Fruit fly (Drosophila melanogaster) whole organism, embryonic: ENCODE results near the gene CG5793.

ENCODE experiments used
- B-H1 ChIP-seq: fragments of 200-800 bp; sonication (Bioruptor generic); IDR thresholded peaks from 3 replicates; pipeline ENCODE4 v1.3.6; 2022; ENCODE audit warnings: missing biosample characterization, missing genetic modification characterization
- BEAF-32 ChIP-seq: fragments of 200-800 bp; sonication (Bioruptor generic); optimal IDR thresholded peaks from 3 replicates; lab custom pipeline; 2017; ENCODE audit warnings: missing biosample characterization, missing genetic modification characterization, mild to moderate bottlenecking, moderate library complexity, missing genetic modification reagents
- CG10654 ChIP-seq: fragments of 200-800 bp; sonication (Bioruptor generic); optimal IDR thresholded peaks from 2 replicates; lab custom pipeline; 2016; ENCODE audit warnings: missing biosample characterization, missing genetic modification characterization
- CG11696 ChIP-seq: fragments of 200-800 bp; sonication (Bioruptor generic); IDR thresholded peaks from 2 replicates; pipeline ENCODE4 v1.3.6; 2022; ENCODE audit warnings: missing biosample characterization, missing genetic modification characterization
- CG12071 ChIP-seq: fragments of 200-800 bp; sonication (Bioruptor generic); optimal IDR thresholded peaks from 3 replicates; lab custom pipeline; 2018; ENCODE audit warnings: missing biosample characterization, mild to moderate bottlenecking, missing genetic modification characterization
- CG13424 ChIP-seq: fragments of 200-800 bp; sonication (Bioruptor generic); optimal IDR thresholded peaks from 2 replicates; lab custom pipeline; 2019; ENCODE audit warnings: missing biosample characterization, mild to moderate bottlenecking, missing genetic modification characterization, moderate library complexity
- CG13775 ChIP-seq: fragments of 200-800 bp; sonication (Bioruptor generic); optimal IDR thresholded peaks from 3 replicates; lab custom pipeline; 2017; ENCODE audit warnings: missing biosample characterization, mild to moderate bottlenecking, missing genetic modification characterization
- CG13894 ChIP-seq: fragments of 200-800 bp; sonication (Bioruptor generic); optimal IDR thresholded peaks from 3 replicates; lab custom pipeline; 2018; ENCODE audit warnings: missing biosample characterization, mild to moderate bottlenecking, missing genetic modification characterization, moderate library complexity
- CG14667 ChIP-seq: fragments of 200-800 bp; sonication (Bioruptor generic); IDR thresholded peaks from 2 replicates; pipeline ENCODE4 v1.3.6; 2022; ENCODE audit warnings: missing biosample characterization, missing genetic modification characterization
- CG14965 ChIP-seq: fragments of 200-800 bp; sonication (Bioruptor generic); optimal IDR thresholded peaks from 2 replicates; lab custom pipeline; 2016; ENCODE audit warnings: missing biosample characterization, missing genetic modification characterization, borderline replicate concordance
- CG15479 ChIP-seq: fragments of 200-800 bp; sonication (Bioruptor generic); optimal IDR thresholded peaks from 3 replicates; lab custom pipeline; 2019; ENCODE audit warnings: missing biosample characterization, mild to moderate bottlenecking, missing genetic modification characterization, moderate library complexity
- CG16779 ChIP-seq: fragments of 200-800 bp; sonication (Bioruptor generic); IDR thresholded peaks from 2 replicates; pipeline ENCODE4 v1.3.6; 2022; ENCODE audit warnings: missing biosample characterization, missing genetic modification characterization
- CG16863 ChIP-seq: fragments of 200-800 bp; sonication (Bioruptor generic); optimal IDR thresholded peaks from 3 replicates; lab custom pipeline; 2016; ENCODE audit warnings: missing biosample characterization, missing genetic modification characterization
- CG17829 ChIP-seq: fragments of 200-800 bp; optimal IDR thresholded peaks from 2 replicates; lab custom pipeline; 2019; ENCODE audit warnings: missing biosample characterization, mild to moderate bottlenecking, missing genetic modification characterization, moderate library complexity
- CG2116 ChIP-seq: fragments of 200-800 bp; sonication (Bioruptor generic); optimal IDR thresholded peaks from 3 replicates; lab custom pipeline; 2018; ENCODE audit warnings: missing biosample characterization, mild to moderate bottlenecking, missing genetic modification characterization
- CG2202 ChIP-seq: fragments of 200-800 bp; sonication (Bioruptor generic); optimal IDR thresholded peaks from 2 replicates; lab custom pipeline; 2018; ENCODE audit warnings: missing biosample characterization, mild to moderate bottlenecking, missing genetic modification characterization
- CG30403 ChIP-seq: fragments of 200-800 bp; sonication (Bioruptor generic); optimal IDR thresholded peaks from 3 replicates; lab custom pipeline; 2016; ENCODE audit warnings: missing biosample characterization, missing genetic modification characterization
- CG33213 ChIP-seq: fragments of 200-800 bp; sonication (Bioruptor generic); optimal IDR thresholded peaks from 3 replicates; lab custom pipeline; 2016; ENCODE audit warnings: missing biosample characterization, missing genetic modification characterization
- CG4328 ChIP-seq: fragments of 200-800 bp; sonication (Bioruptor generic); optimal IDR thresholded peaks from 3 replicates; lab custom pipeline; 2017; ENCODE audit warnings: missing biosample characterization, missing genetic modification reagents, missing genetic modification characterization
- CG4424 ChIP-seq: fragments of 200-800 bp; sonication (Bioruptor generic); optimal IDR thresholded peaks from 3 replicates; lab custom pipeline; 2016; ENCODE audit warnings: missing biosample characterization, missing genetic modification characterization
- CG6689 ChIP-seq: fragments of 200-800 bp; sonication (Bioruptor generic); IDR thresholded peaks from 2 replicates; pipeline ENCODE4 v1.3.6; 2022; ENCODE audit warnings: missing biosample characterization, missing genetic modification characterization
- CG8281 ChIP-seq: fragments of 200-800 bp; sonication (Bioruptor generic); optimal IDR thresholded peaks from 2 replicates; lab custom pipeline; 2018; ENCODE audit warnings: missing biosample characterization, mild to moderate bottlenecking, missing genetic modification characterization, moderate library complexity
- CG8765 ChIP-seq: fragments of 200-800 bp; sonication (Bioruptor generic); IDR thresholded peaks from 2 replicates; pipeline ENCODE4 v1.3.6; 2022; ENCODE audit warnings: missing biosample characterization, missing genetic modification characterization
- Camta ChIP-seq: fragments of 200-800 bp; sonication (Bioruptor generic); optimal IDR thresholded peaks from 2 replicates; lab custom pipeline; 2016; ENCODE audit warnings: missing biosample characterization, missing genetic modification characterization
- Dfd ChIP-seq, 2 experiments: fragments of >200 bp; optimal IDR thresholded peaks; 2 replicates each; lab custom pipeline; 2017; ENCODE audit warnings: missing biosample characterization in 2 of 2, missing genetic modification characterization in 2 of 2
- ERR ChIP-seq: fragments of 200-800 bp; sonication (Bioruptor generic); optimal IDR thresholded peaks from 2 replicates; lab custom pipeline; 2016; ENCODE audit warnings: missing biosample characterization, missing genetic modification characterization
- H15 ChIP-seq: fragments of 200-800 bp; sonication (Bioruptor generic); IDR thresholded peaks from 3 replicates; pipeline ENCODE4 v1.3.6; 2022; ENCODE audit warnings: missing biosample characterization, missing genetic modification characterization
- HLH3B ChIP-seq: fragments of 200-800 bp; sonication (Bioruptor generic); IDR thresholded peaks from 2 replicates; pipeline ENCODE4 v1.3.6; 2022; ENCODE audit warnings: missing biosample characterization, missing genetic modification characterization
- Mrtf ChIP-seq: fragments of 200-800 bp; sonication (Bioruptor generic); IDR thresholded peaks from 3 replicates; pipeline ENCODE4 v1.3.6; 2022; ENCODE audit warnings: missing biosample characterization, missing genetic modification characterization
- NK7.1 ChIP-seq: fragments of 200-800 bp; sonication (Bioruptor generic); optimal IDR thresholded peaks from 3 replicates; lab custom pipeline; 2016; ENCODE audit warnings: missing biosample characterization, missing genetic modification characterization
- Nf-YB ChIP-seq: fragments of 200-800 bp; sonication (Bioruptor generic); optimal IDR thresholded peaks from 3 replicates; lab custom pipeline; 2019; ENCODE audit warnings: missing biosample characterization, mild to moderate bottlenecking, missing genetic modification characterization, moderate library complexity
- Poxn ChIP-seq: fragments of 200-800 bp; sonication (Bioruptor generic); IDR thresholded peaks from 2 replicates; pipeline ENCODE4 v1.3.6; 2022; ENCODE audit warnings: missing biosample characterization, missing genetic modification characterization
- Ssrp ChIP-seq: fragments of 200-800 bp; sonication (Bioruptor generic); optimal IDR thresholded peaks from 2 replicates; lab custom pipeline; 2018; ENCODE audit warnings: missing biosample characterization, mild to moderate bottlenecking, missing genetic modification characterization, moderate library complexity
- Usf ChIP-seq: fragments of 200-800 bp; sonication (Bioruptor generic); optimal IDR thresholded peaks from 2 replicates; lab custom pipeline; 2017; ENCODE audit warnings: missing genotype, missing biosample characterization, missing genetic modification characterization
- cato ChIP-seq: fragments of 200-800 bp; sonication (Bioruptor generic); optimal IDR thresholded peaks from 2 replicates; lab custom pipeline; 2016; ENCODE audit warnings: missing biosample characterization, missing genetic modification characterization, borderline replicate concordance
- cg ChIP-seq: fragments of 200-800 bp; sonication (Bioruptor generic); optimal IDR thresholded peaks from 3 replicates; lab custom pipeline; 2019; ENCODE audit warnings: missing biosample characterization, mild to moderate bottlenecking, missing genetic modification characterization, moderate library complexity
- ci ChIP-seq: fragments of 200-800 bp; sonication (Bioruptor generic); IDR thresholded peaks from 3 replicates; pipeline ENCODE4 v1.3.6; 2022; ENCODE audit warnings: missing biosample characterization, missing genetic modification characterization
- dan ChIP-seq: fragments of 200-800 bp; sonication (Bioruptor generic); IDR thresholded peaks from 2 replicates; pipeline ENCODE4 v1.3.6; 2022; ENCODE audit warnings: missing biosample characterization, missing genetic modification characterization
- dati ChIP-seq: fragments of 200-800 bp; sonication (Bioruptor generic); IDR thresholded peaks from 2 replicates; pipeline ENCODE4 v1.3.6; 2022; ENCODE audit warnings: missing biosample characterization, missing genetic modification characterization
- ems ChIP-seq: fragments of 200-800 bp; sonication (Bioruptor generic); optimal IDR thresholded peaks from 3 replicates; lab custom pipeline; 2016; ENCODE audit warnings: missing biosample characterization, missing genetic modification characterization
- fd96Cb ChIP-seq: fragments of 200-800 bp; sonication (Bioruptor generic); optimal IDR thresholded peaks from 2 replicates; lab custom pipeline; 2018; ENCODE audit warnings: missing biosample characterization, mild to moderate bottlenecking, missing genetic modification characterization, moderate library complexity
- fu2 ChIP-seq: fragments of 200-800 bp; sonication (Bioruptor generic); optimal IDR thresholded peaks from 2 replicates; lab custom pipeline; 2016; ENCODE audit warnings: missing biosample characterization, missing genetic modification characterization
- gcm ChIP-seq: fragments of 200-800 bp; sonication (Bioruptor generic); optimal IDR thresholded peaks from 2 replicates; lab custom pipeline; 2019; ENCODE audit warnings: missing biosample characterization, mild to moderate bottlenecking, missing genetic modification characterization, moderate library complexity
- mam ChIP-seq: fragments of 200-800 bp; sonication (Bioruptor generic); optimal IDR thresholded peaks from 3 replicates; lab custom pipeline; 2016; ENCODE audit warnings: missing biosample characterization, missing genetic modification characterization
- nmo ChIP-seq: fragments of 200-800 bp; sonication (Bioruptor generic); optimal IDR thresholded peaks from 2 replicates; lab custom pipeline; 2018; ENCODE audit warnings: missing biosample characterization, mild to moderate bottlenecking, missing genetic modification characterization, moderate library complexity
- pnt ChIP-seq: fragments of 200-800 bp; sonication (Bioruptor generic); optimal IDR thresholded peaks from 3 replicates; lab custom pipeline; 2016; ENCODE audit warnings: missing biosample characterization, missing genetic modification characterization
- row ChIP-seq: fragments of 200-800 bp; sonication (Bioruptor generic); IDR thresholded peaks from 3 replicates; pipeline ENCODE4 v1.3.6; 2022; ENCODE audit warnings: missing biosample characterization, missing genetic modification characterization
- schlank ChIP-seq: fragments of 200-800 bp; sonication (Bioruptor generic); optimal IDR thresholded peaks from 2 replicates; lab custom pipeline; 2018; ENCODE audit warnings: missing biosample characterization, mild to moderate bottlenecking, missing genetic modification characterization
- sqz ChIP-seq: fragments of 200-800 bp; sonication (Bioruptor generic); optimal IDR thresholded peaks from 3 replicates; lab custom pipeline; 2018; ENCODE audit warnings: missing biosample characterization, mild to moderate bottlenecking, missing genetic modification characterization
- ssp ChIP-seq: fragments of 200-800 bp; sonication (Bioruptor generic); IDR thresholded peaks from 2 replicates; pipeline ENCODE4 v1.3.6; 2022; ENCODE audit warnings: missing biosample characterization, missing genetic modification characterization
- wdn ChIP-seq: fragments of 200-800 bp; sonication (Bioruptor generic); IDR thresholded peaks from 2 replicates; pipeline ENCODE4 v1.3.6; 2022; ENCODE audit warnings: missing biosample characterization, missing genetic modification characterization

Gene CG5793

dm6 chr3R:21138220-21138754, 10.9 kb downstream of the CG5793 start, which contains the start of gene meigo (continued):
- TF ChIP-seq gcm (GFP tag; lab: Kevin White, UChicago): peak; percentile 51
- TF ChIP-seq dati (GFP tag; lab: Robert Waterston, UW): no peak
- TF ChIP-seq BEAF-32 (GFP tag; lab: Kevin White, UChicago): peak; percentile 59
- no peak for TF ChIP-seq CG13894 (tag; lab: Kevin White, UChicago)
- TF ChIP-seq nmo (GFP tag; lab: Kevin White, UChicago): peak; percentile 86
- peak; percentile 8 for TF ChIP-seq pnt (GFP tag; lab: Kevin White, UChicago)
- peak; percentile 55 for TF ChIP-seq Ssrp (tag; lab: Kevin White, UChicago)
- TF ChIP-seq CG14965 (GFP tag; lab: Kevin White, UChicago): no peak
- no peak for TF ChIP-seq CG16779
- TF ChIP-seq Poxn (GFP tag; lab: Robert Waterston, UW): no peak
- TF ChIP-seq CG14667 (GFP tag; lab: Robert Waterston, UW): peak; percentile 50; the same call in 1 of the 2 replicates
- TF ChIP-seq CG15479 (GFP tag; lab: Kevin White, UChicago): no peak
- peak; percentile 42 for TF ChIP-seq CG4328 (GFP tag; lab: Kevin White, UChicago)
- TF ChIP-seq cg (GFP tag; lab: Kevin White, UChicago): no peak
- peak; percentile 85 for TF ChIP-seq CG17829 (tag; lab: Kevin White, UChicago)
- no peak for TF ChIP-seq wdn
- TF ChIP-seq ssp: peak; percentile 57
- TF ChIP-seq ci (GFP tag; lab: Robert Waterston, UW): peak; percentile 41; the same call in 1 of the 3 replicates
- peak; percentile 67 for TF ChIP-seq mam (GFP tag; lab: Kevin White, UChicago)
- no peak for TF ChIP-seq sqz (GFP tag; lab: Kevin White, UChicago)
- peak; percentile 50 for TF ChIP-seq Nf-YB (GFP tag; lab: Kevin White, UChicago)
- TF ChIP-seq CG13775: peak; percentile 55
- peak; percentile 54 for TF ChIP-seq fd96Cb (tag; lab: Kevin White, UChicago)
- peak; percentile 67 for TF ChIP-seq CG10654 (GFP tag; lab: Kevin White, UChicago)
- peak; percentile 95 for TF ChIP-seq row
- TF ChIP-seq fu2 (GFP tag; lab: Kevin White, UChicago): peak; percentile 53
- TF ChIP-seq cato: peak; percentile 51
- TF ChIP-seq CG12071 (GFP tag; lab: Kevin White, UChicago): no peak
- peak; percentile 57 for TF ChIP-seq CG4424 (GFP tag; lab: Kevin White, UChicago)
- TF ChIP-seq ERR (GFP tag; lab: Kevin White, UChicago): peak; percentile 37
- peak; percentile 73 for TF ChIP-seq CG30403
- 0 out of 3 replicates have a peak, but pooled peaks have one; percentile 46 for TF ChIP-seq Mrtf
- peak; percentile 45; the same call in 2 of the 3 replicates for TF ChIP-seq B-H1 (GFP tag; lab: Robert Waterston, UW)
- TF ChIP-seq CG6689 (GFP tag; lab: Robert Waterston, UW): peak; percentile 60; the same call in 1 of the 2 replicates
- peak; percentile 43 for TF ChIP-seq ems (GFP tag; lab: Kevin White, UChicago)
- TF ChIP-seq CG2202 (tag; lab: Kevin White, UChicago): peak; percentile 30
- peak; percentile 36 for TF ChIP-seq NK7.1 (GFP tag; lab: Kevin White, UChicago)
- TF ChIP-seq H15 (GFP tag; lab: Robert Waterston, UW): no peak
- peak; percentile 36 for TF ChIP-seq Usf (GFP tag; lab: Kevin White, UChicago)
- no peak for TF ChIP-seq dan
- peak; percentile 76 for TF ChIP-seq CG13424
- peak; percentile 47; the same call in 1 of the 2 replicates for TF ChIP-seq HLH3B
- TF ChIP-seq CG16863 (GFP tag; lab: Kevin White, UChicago): peak; percentile 54
- TF ChIP-seq Dfd (GFP tag; optimal IDR thresholded peaks at IDR 0.05; lab: Kevin White, UChicago): no peak
- peak; percentile 18 for TF ChIP-seq CG33213 (GFP tag; lab: Kevin White, UChicago)
- TF ChIP-seq CG8281 (tag; lab: Kevin White, UChicago): peak; percentile 30
- TF ChIP-seq CG2116: peak; percentile 85
- TF ChIP-seq CG8765 (GFP tag; lab: Robert Waterston, UW): no peak
- TF ChIP-seq Camta (GFP tag; lab: Kevin White, UChicago): peak; percentile 49
- TF ChIP-seq CG11696: no peak
- TF ChIP-seq schlank (tag; lab: Kevin White, UChicago): peak; percentile 17
